Worm (Caenorhabditis elegans): ENCODE measurements around the gene memb-1.

- TF ChIP-seq tbx-11 (GFP tag; IDR thresholded peaks at IDR 0.05) = no peak
- no peak for TF ChIP-seq flt-1 (GFP tag; IDR thresholded peaks at IDR 0.05)
- no peak for TF ChIP-seq ama-1 (optimal IDR thresholded peaks at IDR 0.05)
- TF ChIP-seq ceh-13 (GFP tag; optimal IDR thresholded peaks at IDR 0.05) = no peak
Measured at ce11 chrX:9428059-9428458, 13.3 kb downstream of the memb-1 start, which contains the start of gene B0272.4.

Measured in whole organism, early embryonic.